Worm (Caenorhabditis elegans): ENCODE measurements around the gene F36D4.5.

DNA sequence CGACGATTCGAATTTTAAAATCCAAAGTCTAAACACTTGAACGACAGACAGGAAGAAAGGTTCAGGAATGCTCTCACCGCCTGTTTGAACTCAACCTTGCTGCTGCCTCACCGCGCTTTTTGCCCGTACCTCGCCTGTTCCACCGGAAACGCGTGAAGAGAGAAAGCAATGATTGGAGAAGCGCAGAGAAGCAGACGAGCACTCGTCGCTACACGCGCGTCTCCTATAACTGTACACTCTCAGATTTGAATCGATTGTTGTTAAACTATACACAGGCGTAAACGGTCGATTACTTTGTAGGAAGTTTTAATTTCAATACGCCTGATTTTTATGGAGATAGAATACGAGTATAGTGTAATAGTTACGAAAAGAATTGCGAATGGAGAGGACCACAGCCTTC, 1.1 kb downstream of the F36D4.5 start:
- no peak for TF ChIP-seq him-1 (tag; optimal IDR thresholded peaks at IDR 0.05)
- TF ChIP-seq W03F9.2 (tag; optimal IDR thresholded peaks at IDR 0.05): no peak
